Fruit fly (Drosophila melanogaster): ENCODE results near the gene dbr.

The dbr gene

dm6 chr2L:110046-110445, 43.8 kb downstream of the dbr start:
- TF ChIP-seq insv (optimal IDR thresholded peaks at IDR 0.05) (no peak), Myc (optimal IDR thresholded peaks at IDR 0.05) (no peak), h (optimal IDR thresholded peaks at IDR 0.05) (no peak), psq (optimal IDR thresholded peaks at IDR 0.05) (no peak), Sin3A (optimal IDR thresholded peaks at IDR 0.05) (no peak), ttk (optimal IDR thresholded peaks at IDR 0.05) (no peak)

dm6 chr2L:114429-114828, 48.1 kb downstream of the dbr start, which contains the start of gene ND-15:
TSS of gene ND-15 (plus strand) at chr2L:114726.
- no peak for TF ChIP-seq Sin3A (optimal IDR thresholded peaks at IDR 0.05)
- TF ChIP-seq h (optimal IDR thresholded peaks at IDR 0.05), result no peak
- no peak for TF ChIP-seq ttk (optimal IDR thresholded peaks at IDR 0.05)

- TF ChIP-seq h (optimal IDR thresholded peaks at IDR 0.05), result no peak
- TF ChIP-seq Sin3A (optimal IDR thresholded peaks at IDR 0.05), result no peak
- TF ChIP-seq psq (optimal IDR thresholded peaks at IDR 0.05), result no peak
- no peak for TF ChIP-seq insv (optimal IDR thresholded peaks at IDR 0.05)
- no peak for TF ChIP-seq Myc (optimal IDR thresholded peaks at IDR 0.05)
- TF ChIP-seq ttk (optimal IDR thresholded peaks at IDR 0.05), result no peak
Observed at dm6 chr2L:116388-116787, 50.1 kb downstream of the dbr start, which contains the start of gene CG13694. TSS of gene CG13694 (minus strand) at chr2L:116488.

- TF ChIP-seq h (optimal IDR thresholded peaks at IDR 0.05) (no peak), Myc (optimal IDR thresholded peaks at IDR 0.05) (no peak), insv (optimal IDR thresholded peaks at IDR 0.05) (no peak), Sin3A (optimal IDR thresholded peaks at IDR 0.05) (no peak), ttk (optimal IDR thresholded peaks at IDR 0.05) (no peak), psq (optimal IDR thresholded peaks at IDR 0.05) (no peak)
Observed at dm6 chr2L:117750-118149, 51.5 kb downstream of the dbr start.
